Fruit fly (Drosophila melanogaster) whole organism, embryonic: ENCODE measurements around the gene zfh2.

ENCODE experiments used
- ATbp ChIP-seq: fragments of 200-800 bp; sonication (Bioruptor generic); optimal IDR thresholded peaks from 2 replicates; lab custom pipeline; 2017; ENCODE audit warnings: missing biosample characterization, mild to moderate bottlenecking, missing genetic modification characterization, missing genetic modification reagents
- Asciz ChIP-seq: fragments of 200-800 bp; sonication (Bioruptor generic); optimal IDR thresholded peaks from 2 replicates; lab custom pipeline; 2017; ENCODE audit warnings: missing biosample characterization, mild to moderate bottlenecking, missing genetic modification characterization, missing genetic modification reagents
- CG10267 ChIP-seq: fragments of 200-800 bp; sonication (Bioruptor generic); optimal IDR thresholded peaks from 2 replicates; lab custom pipeline; 2018; ENCODE audit warnings: missing biosample characterization, mild to moderate bottlenecking, missing genetic modification characterization, moderate library complexity
- CG10431 ChIP-seq: fragments of 200-800 bp; sonication (Bioruptor generic); optimal IDR thresholded peaks from 3 replicates; lab custom pipeline; 2018; ENCODE audit warnings: missing biosample characterization, mild to moderate bottlenecking, missing genetic modification characterization
- CG10543 ChIP-seq: fragments of 200-800 bp; sonication (Bioruptor generic); optimal IDR thresholded peaks from 3 replicates; lab custom pipeline; 2017; ENCODE audit warnings: missing biosample characterization, mild to moderate bottlenecking, missing genetic modification characterization, moderate library complexity
- CG10979 ChIP-seq: fragments of 200-800 bp; sonication (Bioruptor generic); optimal IDR thresholded peaks from 2 replicates; lab custom pipeline; 2018; ENCODE audit warnings: missing biosample characterization, mild to moderate bottlenecking, missing genetic modification characterization, moderate library complexity
- CG12391 ChIP-seq: fragments of 200-800 bp; sonication (Bioruptor generic); optimal IDR thresholded peaks from 3 replicates; lab custom pipeline; 2018; ENCODE audit warnings: missing biosample characterization, mild to moderate bottlenecking, missing genetic modification characterization, moderate library complexity
- CG12659 ChIP-seq: fragments of 200-800 bp; sonication (Bioruptor generic); optimal IDR thresholded peaks from 3 replicates; lab custom pipeline; 2017; ENCODE audit warnings: mild to moderate bottlenecking, missing biosample characterization, missing genetic modification reagents, missing genetic modification characterization
- CG14050 ChIP-seq: fragments of 200-800 bp; sonication (Bioruptor generic); IDR thresholded peaks from 3 replicates; pipeline ENCODE4 v1.3.6; 2022; ENCODE audit warnings: missing biosample characterization, missing genetic modification characterization
- CG17829 ChIP-seq: fragments of 200-800 bp; optimal IDR thresholded peaks from 2 replicates; lab custom pipeline; 2019; ENCODE audit warnings: missing biosample characterization, mild to moderate bottlenecking, missing genetic modification characterization, moderate library complexity
- CG18262 ChIP-seq: fragments of 200-800 bp; optimal IDR thresholded peaks from 3 replicates; lab custom pipeline; 2019; ENCODE audit warnings: missing biosample characterization, mild to moderate bottlenecking, missing genetic modification characterization, moderate library complexity
- CG2678 ChIP-seq: fragments of 200-800 bp; sonication (Bioruptor generic); optimal IDR thresholded peaks from 3 replicates; lab custom pipeline; 2019; ENCODE audit warnings: missing biosample characterization, mild to moderate bottlenecking, missing genetic modification characterization, moderate library complexity
- CG2712 ChIP-seq: fragments of 200-800 bp; optimal IDR thresholded peaks from 3 replicates; lab custom pipeline; 2019; ENCODE audit warnings: missing biosample characterization, mild to moderate bottlenecking, missing genetic modification characterization, moderate library complexity
- CG2875 ChIP-seq: fragments of 200-800 bp; sonication (Bioruptor generic); optimal IDR thresholded peaks from 2 replicates; lab custom pipeline; 2017; ENCODE audit warnings: missing biosample characterization, mild to moderate bottlenecking, missing genetic modification characterization, missing genetic modification reagents
- CG30431 ChIP-seq: fragments of 200-800 bp; sonication (Bioruptor generic); optimal IDR thresholded peaks from 2 replicates; lab custom pipeline; 2017; ENCODE audit warnings: missing biosample characterization, missing genetic modification characterization
- CG33557 ChIP-seq: fragments of 200-800 bp; sonication (Bioruptor generic); optimal IDR thresholded peaks from 2 replicates; lab custom pipeline; 2019; ENCODE audit warnings: missing biosample characterization, mild to moderate bottlenecking, missing genetic modification characterization, moderate library complexity
- CG4360 ChIP-seq: fragments of 200-800 bp; sonication (Bioruptor generic); IDR thresholded peaks from 2 replicates; pipeline ENCODE4 v1.3.6; 2022; ENCODE audit warnings: missing biosample characterization, missing genetic modification characterization
- CG6254 ChIP-seq: fragments of 200-800 bp; sonication (Bioruptor generic); optimal IDR thresholded peaks from 3 replicates; lab custom pipeline; 2017; ENCODE audit warnings: mild to moderate bottlenecking, missing biosample characterization, missing genetic modification reagents, missing genetic modification characterization
- CG8924 ChIP-seq: fragments of 200-800 bp; optimal IDR thresholded peaks from 3 replicates; lab custom pipeline; 2019; ENCODE audit warnings: missing biosample characterization, mild to moderate bottlenecking, missing genetic modification characterization, moderate library complexity
- CoRest ChIP-seq: fragments of 200-800 bp; sonication (Bioruptor generic); optimal IDR thresholded peaks from 3 replicates; lab custom pipeline; 2018; ENCODE audit warnings: missing biosample characterization, mild to moderate bottlenecking, missing genetic modification characterization, moderate library complexity
- D19A ChIP-seq: fragments of 200-800 bp; optimal IDR thresholded peaks from 3 replicates; lab custom pipeline; 2019; ENCODE audit warnings: missing biosample characterization, mild to moderate bottlenecking, missing genetic modification characterization, moderate library complexity
- Dip3 ChIP-seq: fragments of 200-800 bp; sonication (Bioruptor generic); optimal IDR thresholded peaks from 3 replicates; lab custom pipeline; 2016; ENCODE audit warnings: missing biosample characterization, missing genetic modification characterization
- Ets65A ChIP-seq: fragments of 200-800 bp; sonication (Bioruptor generic); peaks from one replicate; lab custom pipeline; 2016; ENCODE audit warnings: missing biosample characterization, missing genetic modification characterization
- Med ChIP-seq: fragments of 200-800 bp; sonication (Bioruptor generic); peaks from one replicate; lab custom pipeline; 2016; ENCODE audit warnings: missing biosample characterization, missing genetic modification characterization, mild to moderate bottlenecking, inconsistent platforms, moderate library complexity
- PHDP ChIP-seq: fragments of 200-800 bp; sonication (Bioruptor generic); optimal IDR thresholded peaks from 3 replicates; lab custom pipeline; 2018; ENCODE audit warnings: missing biosample characterization, mild to moderate bottlenecking, missing genetic modification characterization, moderate library complexity
- Pdp1 ChIP-seq, 2 experiments: fragments of 200-800 bp; sonication (Bioruptor generic); optimal IDR thresholded peaks; 3 replicates each; lab custom pipeline; 2016; ENCODE audit warnings: missing biosample characterization in 2 of 2, missing genetic modification characterization in 2 of 2, mild to moderate bottlenecking in 1 of 2, moderate library complexity in 1 of 2
- ci ChIP-seq: fragments of 200-800 bp; sonication (Bioruptor generic); IDR thresholded peaks from 3 replicates; pipeline ENCODE4 v1.3.6; 2022; ENCODE audit warnings: missing biosample characterization, missing genetic modification characterization
- dmrt11E ChIP-seq: fragments of 200-800 bp; sonication (Bioruptor generic); optimal IDR thresholded peaks from 3 replicates; lab custom pipeline; 2018; ENCODE audit warnings: missing biosample characterization, mild to moderate bottlenecking, missing genetic modification characterization, moderate library complexity
- eve ChIP-seq, 2 experiments: fragments of >200 bp; optimal IDR thresholded peaks; 2 replicates each; lab custom pipeline; 2017; ENCODE audit warnings: missing biosample characterization in 2 of 2, missing genetic modification characterization in 2 of 2
- fd102C ChIP-seq: fragments of 200-800 bp; sonication (Bioruptor generic); optimal IDR thresholded peaks from 2 replicates; lab custom pipeline; 2018; ENCODE audit warnings: missing biosample characterization, mild to moderate bottlenecking, missing genetic modification characterization, moderate library complexity
- grau ChIP-seq: fragments of 200-800 bp; optimal IDR thresholded peaks from 3 replicates; lab custom pipeline; 2019; ENCODE audit warnings: missing biosample characterization, mild to moderate bottlenecking, missing genetic modification characterization, moderate library complexity
- insv ChIP-seq, 2 experiments: fragments of 200-800 bp; sonication (Bioruptor generic); optimal IDR thresholded peaks; 3 replicates each; lab custom pipeline; 2016 to 2018; ENCODE audit warnings: missing biosample characterization in 2 of 2, missing genetic modification characterization in 2 of 2
- kni ChIP-seq: fragments of 200-800 bp; sonication (Bioruptor generic); optimal IDR thresholded peaks from 3 replicates; lab custom pipeline; 2017; ENCODE audit warnings: mild to moderate bottlenecking, missing biosample characterization, missing genetic modification reagents, missing genetic modification characterization
- mam ChIP-seq: fragments of 200-800 bp; sonication (Bioruptor generic); optimal IDR thresholded peaks from 3 replicates; lab custom pipeline; 2016; ENCODE audit warnings: missing biosample characterization, missing genetic modification characterization
- nau ChIP-seq: fragments of 200-800 bp; sonication (Bioruptor generic); optimal IDR thresholded peaks from 3 replicates; lab custom pipeline; 2017; ENCODE audit warnings: missing biosample characterization, mild to moderate bottlenecking, missing genetic modification characterization, missing genetic modification reagents
- nerfin-1 ChIP-seq: fragments of 200-800 bp; sonication (Bioruptor generic); optimal IDR thresholded peaks from 3 replicates; lab custom pipeline; 2019; ENCODE audit warnings: missing biosample characterization, mild to moderate bottlenecking, missing genetic modification characterization, moderate library complexity
- onecut ChIP-seq: fragments of 200-800 bp; sonication (Bioruptor generic); IDR thresholded peaks from 2 replicates; pipeline ENCODE4 v1.3.6; 2022; ENCODE audit warnings: missing biosample characterization, missing genetic modification characterization
- phol ChIP-seq: fragments of 200-800 bp; sonication (Bioruptor generic); optimal IDR thresholded peaks from 3 replicates; lab custom pipeline; 2018; ENCODE audit warnings: missing biosample characterization, mild to moderate bottlenecking, missing genetic modification characterization, moderate library complexity
- pros ChIP-seq: fragments of 200-800 bp; sonication (Bioruptor generic); optimal IDR thresholded peaks from 3 replicates; lab custom pipeline; 2019; ENCODE audit warnings: missing biosample characterization, mild to moderate bottlenecking, missing genetic modification characterization, moderate library complexity
- row ChIP-seq: fragments of 200-800 bp; sonication (Bioruptor generic); IDR thresholded peaks from 3 replicates; pipeline ENCODE4 v1.3.6; 2022; ENCODE audit warnings: missing biosample characterization, missing genetic modification characterization
- sens ChIP-seq: fragments of 200-800 bp; sonication (Bioruptor generic); peaks from one replicate; lab custom pipeline; 2016; ENCODE audit warnings: missing biosample characterization, missing genetic modification characterization
- sima ChIP-seq: fragments of 200-800 bp; sonication (Bioruptor generic); optimal IDR thresholded peaks from 2 replicates; lab custom pipeline; 2016; ENCODE audit warnings: missing biosample characterization, missing genetic modification characterization
- sqz ChIP-seq: fragments of 200-800 bp; sonication (Bioruptor generic); optimal IDR thresholded peaks from 3 replicates; lab custom pipeline; 2018; ENCODE audit warnings: missing biosample characterization, mild to moderate bottlenecking, missing genetic modification characterization

The zfh2 gene

DNA sequence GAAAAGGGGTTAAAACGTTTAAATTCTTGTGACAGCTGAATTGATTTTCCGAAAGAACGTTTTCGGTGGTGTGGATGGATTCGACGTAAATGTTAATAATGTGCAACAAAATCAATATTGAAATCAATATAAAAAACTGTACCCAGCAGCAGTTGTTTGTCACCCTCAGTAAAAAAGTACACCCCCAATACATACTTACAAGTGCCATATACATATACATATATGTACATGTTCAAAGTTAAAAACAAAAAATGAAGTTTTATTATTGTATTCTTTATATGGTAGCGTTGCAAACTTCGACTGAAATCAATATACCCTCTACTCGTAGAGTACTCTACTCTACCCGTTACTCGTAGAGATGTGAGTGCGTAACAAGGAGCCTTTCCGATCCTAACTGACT is 14.1 kb upstream of the zfh2 start:
- TF ChIP-seq sima (GFP tag; lab: Kevin White, UChicago) (no peak), Ets65A (peak; percentile 49), sens (peak; percentile 67), CoRest (tag; lab: Kevin White, UChicago) (peak; percentile 4), CG10431 (GFP tag; lab: Kevin White, UChicago) (peak; percentile 30), kni (GFP tag; lab: Kevin White, UChicago) (peak; percentile 50), phol (tag; lab: Kevin White, UChicago) (peak; percentile 1), ci (GFP tag; lab: Robert Waterston, UW) (peak; percentile 11; the same call in 1 of the 3 replicates), sqz (peak; percentile 67), CG4360 (no peak), D19A (tag; lab: Kevin White, UChicago) (peak; percentile 61), CG33557 (GFP tag; lab: Kevin White, UChicago) (peak; percentile 45), Pdp1 (GFP tag; optimal IDR thresholded peaks at IDR 0.05; lab: Kevin White, UChicago) (no peak), CG2678 (tag; lab: Kevin White, UChicago) (peak; percentile 13), grau (tag; lab: Kevin White, UChicago) (peak; percentile 7), nau (GFP tag; lab: Kevin White, UChicago) (no peak), CG18262 (tag; lab: Kevin White, UChicago) (peak; percentile 11), Med (GFP tag; lab: Kevin White, UChicago) (peak; percentile 54), insv (GFP tag; optimal IDR thresholded peaks at IDR 0.05; lab: Kevin White, UChicago) (no peak), PHDP (tag; lab: Kevin White, UChicago) (peak; percentile 7), onecut (GFP tag; lab: Robert Waterston, UW) (peak; percentile 95), row (GFP tag; lab: Robert Waterston, UW) (0 out of 3 replicates have a peak, but pooled peaks have one; percentile 15), CG17829 (peak; percentile 10), ATbp (GFP tag; lab: Kevin White, UChicago) (peak; percentile 32), pros (peak; percentile 77), CG6254 (GFP tag; lab: Kevin White, UChicago) (peak; percentile 24), CG2712 (tag; lab: Kevin White, UChicago) (peak; percentile 3), CG2875 (GFP tag; lab: Kevin White, UChicago) (peak; percentile 21), mam (GFP tag; lab: Kevin White, UChicago) (no peak), eve (GFP tag; optimal IDR thresholded peaks at IDR 0.05; lab: Kevin White, UChicago) (peak in 1 of 2 experiments; percentile 44), fd102C (peak; percentile 21), CG30431 (GFP tag; lab: Kevin White, UChicago) (no peak), CG10543 (no peak), Dip3 (no peak), CG12659 (GFP tag; lab: Kevin White, UChicago) (peak; percentile 5), CG10979 (tag; lab: Kevin White, UChicago) (peak; percentile 35), dmrt11E (tag; lab: Kevin White, UChicago) (peak; percentile 35), CG8924 (peak; percentile 24), CG10267 (tag; lab: Kevin White, UChicago) (peak; percentile 11), CG12391 (tag; lab: Kevin White, UChicago) (peak; percentile 9), Asciz (peak; percentile 29), CG14050 (GFP tag; lab: Robert Waterston, UW) (no peak), nerfin-1 (tag; lab: Kevin White, UChicago) (peak; percentile 2)
- TF ChIP-seq, all 482 proteins: peak for 33
